Fruit fly (Drosophila melanogaster) whole organism, prepupa: ENCODE data around the gene awd.

ENCODE experiments used
- Blimp-1 ChIP-seq: fragments of 200-800 bp; sonication (Bioruptor generic); optimal IDR thresholded peaks from 3 replicates; lab custom pipeline; 2017; ENCODE audit warnings: missing biosample characterization, missing genetic modification characterization, mild to moderate bottlenecking, moderate library complexity, missing genetic modification reagents
- CG10631 ChIP-seq: fragments of 200-800 bp; sonication (Bioruptor generic); optimal IDR thresholded peaks from 2 replicates; lab custom pipeline; 2016; ENCODE audit warnings: missing biosample characterization, missing genetic modification characterization
- CG11762 ChIP-seq: fragments of 200-800 bp; sonication (Bioruptor generic); optimal IDR thresholded peaks from 3 replicates; lab custom pipeline; 2016; ENCODE audit warnings: missing biosample characterization, missing genetic modification characterization; ENCODE audit not compliant: insufficient read depth
- CG11902 ChIP-seq: fragments of 200-800 bp; sonication (Bioruptor generic); optimal IDR thresholded peaks from 3 replicates; lab custom pipeline; 2016; ENCODE audit warnings: missing biosample characterization, missing genetic modification characterization
- CG15336 ChIP-seq: fragments of 200-800 bp; sonication (Bioruptor generic); IDR thresholded peaks from 2 replicates; pipeline ENCODE4 v1.3.6; 2022; ENCODE audit warnings: missing biosample characterization, missing genetic modification characterization
- CG3032 ChIP-seq: fragments of 200-800 bp; optimal IDR thresholded peaks from 2 replicates; lab custom pipeline; 2019; ENCODE audit warnings: missing biosample characterization, mild to moderate bottlenecking, missing genetic modification characterization, moderate library complexity
- CG31627 ChIP-seq: fragments of 200-800 bp; sonication (Bioruptor generic); optimal IDR thresholded peaks from 3 replicates; lab custom pipeline; 2016; ENCODE audit warnings: missing biosample characterization, missing genetic modification characterization
- CG32006 ChIP-seq: fragments of 200-800 bp; sonication (Bioruptor generic); optimal IDR thresholded peaks from 3 replicates; lab custom pipeline; 2017; ENCODE audit warnings: missing biosample characterization, mild to moderate bottlenecking, missing genetic modification characterization
- CG34406 ChIP-seq: fragments of 200-800 bp; sonication (Bioruptor generic); optimal IDR thresholded peaks from 3 replicates; lab custom pipeline; 2016; ENCODE audit warnings: missing biosample characterization, missing genetic modification characterization
- CG3919 ChIP-seq: fragments of 200-800 bp; sonication (Bioruptor generic); optimal IDR thresholded peaks from 3 replicates; lab custom pipeline; 2016; ENCODE audit warnings: missing biosample characterization, missing genetic modification characterization
- CG4318 ChIP-seq: fragments of 200-800 bp; sonication (Bioruptor generic); optimal IDR thresholded peaks from 3 replicates; lab custom pipeline; 2017; ENCODE audit warnings: missing biosample characterization, mild to moderate bottlenecking, missing genetic modification characterization
- CG6276 ChIP-seq: fragments of 200-800 bp; sonication (Bioruptor generic); optimal IDR thresholded peaks from 2 replicates; lab custom pipeline; 2017; ENCODE audit warnings: missing biosample characterization, mild to moderate bottlenecking, missing genetic modification characterization
- CG6792 ChIP-seq: fragments of 200-800 bp; sonication (Bioruptor generic); optimal IDR thresholded peaks from 3 replicates; lab custom pipeline; 2016; ENCODE audit warnings: missing biosample characterization, missing genetic modification characterization
- CG6854 ChIP-seq: fragments of 200-800 bp; sonication (Bioruptor generic); optimal IDR thresholded peaks from 2 replicates; lab custom pipeline; 2017; ENCODE audit warnings: missing biosample characterization, mild to moderate bottlenecking, missing genetic modification characterization
- CG7368 ChIP-seq: fragments of 200-800 bp; sonication (Bioruptor generic); optimal IDR thresholded peaks from 3 replicates; lab custom pipeline; 2016; ENCODE audit warnings: missing biosample characterization, missing genetic modification characterization
- CG8119 ChIP-seq: fragments of 200-800 bp; sonication (Bioruptor generic); IDR thresholded peaks from 3 replicates; pipeline ENCODE4 v1.3.6; 2022; ENCODE audit warnings: missing biosample characterization, missing genetic modification characterization
- CG8319 ChIP-seq: fragments of 200-800 bp; sonication (Bioruptor generic); optimal IDR thresholded peaks from 3 replicates; lab custom pipeline; 2016; ENCODE audit warnings: missing biosample characterization, missing genetic modification characterization
- CG8632 ChIP-seq: fragments of 200-800 bp; sonication (Bioruptor generic); optimal IDR thresholded peaks from 3 replicates; lab custom pipeline; 2016; ENCODE audit warnings: missing biosample characterization, missing genetic modification characterization
- CG9139 ChIP-seq: fragments of 200-800 bp; sonication (Bioruptor generic); optimal IDR thresholded peaks from 3 replicates; lab custom pipeline; 2017; ENCODE audit warnings: missing biosample characterization, mild to moderate bottlenecking, missing genetic modification characterization
- Eip75B ChIP-seq: fragments of 200-800 bp; sonication (Bioruptor generic); optimal IDR thresholded peaks from 3 replicates; lab custom pipeline; 2016; ENCODE audit warnings: missing biosample characterization, missing genetic modification characterization
- Eip78C ChIP-seq: fragments of 200-800 bp; sonication (Bioruptor generic); peaks from one replicate; lab custom pipeline; 2016; ENCODE audit warnings: missing biosample characterization, missing genetic modification characterization
- Eip93F ChIP-seq: fragments of 200-800 bp; sonication (Bioruptor generic); optimal IDR thresholded peaks from 2 replicates; lab custom pipeline; 2016; ENCODE audit warnings: missing biosample characterization, mild to moderate bottlenecking, missing genetic modification characterization
- Ets21C ChIP-seq: fragments of 200-800 bp; sonication (Bioruptor generic); optimal IDR thresholded peaks from 3 replicates; lab custom pipeline; 2016; ENCODE audit warnings: missing biosample characterization, missing genetic modification characterization
- Ets96B ChIP-seq: fragments of 200-800 bp; optimal IDR thresholded peaks from 2 replicates; lab custom pipeline; 2019; ENCODE audit warnings: missing biosample characterization, mild to moderate bottlenecking, missing genetic modification characterization, moderate library complexity
- Gug ChIP-seq: fragments of 200-800 bp; sonication (Bioruptor generic); IDR thresholded peaks from 2 replicates; pipeline ENCODE4 v1.3.6; 2022; ENCODE audit warnings: missing biosample characterization, missing genetic modification characterization
- Hr38 ChIP-seq: sonication (Bioruptor generic); optimal IDR thresholded peaks from 2 replicates; lab custom pipeline; 2016; ENCODE audit warnings: missing biosample characterization, missing genetic modification characterization
- Hr4 ChIP-seq: fragments of 200-800 bp; sonication (Bioruptor generic); optimal IDR thresholded peaks from 3 replicates; lab custom pipeline; 2016; ENCODE audit warnings: missing biosample characterization, missing genetic modification characterization
- Lpt ChIP-seq: fragments of 200-800 bp; sonication (Bioruptor generic); optimal IDR thresholded peaks from 3 replicates; lab custom pipeline; 2016; ENCODE audit warnings: missing biosample characterization, missing genetic modification characterization
- Smox ChIP-seq: fragments of 200-800 bp; sonication (Bioruptor generic); optimal IDR thresholded peaks from 3 replicates; lab custom pipeline; 2016; ENCODE audit warnings: missing biosample characterization, missing genetic modification characterization
- Sox15 ChIP-seq: fragments of 200-800 bp; sonication (Bioruptor generic); optimal IDR thresholded peaks from 3 replicates; lab custom pipeline; 2016; ENCODE audit warnings: missing biosample characterization, missing genetic modification characterization
- achi ChIP-seq: fragments of 200-800 bp; sonication (Bioruptor generic); optimal IDR thresholded peaks from 3 replicates; lab custom pipeline; 2016; ENCODE audit warnings: missing biosample characterization, missing genetic modification characterization
- cyc ChIP-seq: fragments of 200-800 bp; sonication (Bioruptor generic); optimal IDR thresholded peaks from 3 replicates; lab custom pipeline; 2016; ENCODE audit warnings: missing biosample characterization, missing genetic modification characterization
- dsx ChIP-seq: fragments of 200-800 bp; optimal IDR thresholded peaks from 3 replicates; lab custom pipeline; 2019; ENCODE audit warnings: missing biosample characterization, mild to moderate bottlenecking, missing genetic modification characterization, moderate library complexity; ENCODE audit not compliant: poor library complexity, severe bottlenecking
- eg ChIP-seq: fragments of 200-800 bp; sonication (Bioruptor generic); IDR thresholded peaks from 3 replicates; pipeline ENCODE4 v1.3.6; 2022; ENCODE audit warnings: missing biosample characterization, missing genetic modification characterization
- esn ChIP-seq: fragments of 200-800 bp; sonication (Bioruptor generic); optimal IDR thresholded peaks from 2 replicates; lab custom pipeline; 2016; ENCODE audit warnings: missing biosample characterization, mild to moderate bottlenecking, missing genetic modification characterization, moderate library complexity
- fd59A ChIP-seq: fragments of 200-800 bp; sonication (Bioruptor generic); optimal IDR thresholded peaks from 2 replicates; lab custom pipeline; 2017; ENCODE audit warnings: missing biosample characterization, mild to moderate bottlenecking, missing genetic modification characterization, missing genetic modification reagents
- fd85E ChIP-seq: fragments of 200-800 bp; sonication (Bioruptor generic); optimal IDR thresholded peaks from 3 replicates; lab custom pipeline; 2016; ENCODE audit warnings: missing biosample characterization, missing genetic modification characterization
- fkh ChIP-seq: fragments of 200-800 bp; sonication (Bioruptor generic); optimal IDR thresholded peaks from 3 replicates; lab custom pipeline; 2017; ENCODE audit warnings: missing biosample characterization, mild to moderate bottlenecking, missing genetic modification characterization, moderate library complexity
- lz ChIP-seq: fragments of 200-800 bp; sonication (Bioruptor generic); optimal IDR thresholded peaks from 3 replicates; lab custom pipeline; 2016; ENCODE audit warnings: missing biosample characterization, missing genetic modification characterization
- pdm3 ChIP-seq: fragments of 200-800 bp; sonication (Bioruptor generic); optimal IDR thresholded peaks from 3 replicates; lab custom pipeline; 2016; ENCODE audit warnings: missing biosample characterization, missing genetic modification characterization
- salr ChIP-seq, 2 experiments: fragments of 200-800 bp; sonication (Bioruptor generic); optimal IDR thresholded peaks; 3 replicates each; lab custom pipeline; 2016 to 2018; ENCODE audit warnings: missing biosample characterization in 2 of 2, missing genetic modification characterization in 2 of 2, mild to moderate bottlenecking in 1 of 2
- spab ChIP-seq: fragments of 200-800 bp; sonication (Bioruptor generic); optimal IDR thresholded peaks from 2 replicates; lab custom pipeline; 2017; ENCODE audit warnings: missing biosample characterization, mild to moderate bottlenecking, missing genetic modification characterization, missing genetic modification reagents
- ss ChIP-seq, 2 experiments: fragments of 200-800 bp; sonication (Bioruptor generic); optimal IDR thresholded peaks; 2 replicates in 1 of 2; 3 replicates in 1 of 2; lab custom pipeline; 2017 to 2018; ENCODE audit warnings: mild to moderate bottlenecking in 2 of 2, missing biosample characterization in 2 of 2, missing genetic modification characterization in 2 of 2, moderate library complexity in 1 of 2
- svp ChIP-seq: fragments of 200-800 bp; sonication (Bioruptor generic); peaks from one replicate; lab custom pipeline; 2016; ENCODE audit warnings: missing biosample characterization, missing genetic modification characterization
- topi ChIP-seq: fragments of 200-800 bp; sonication (Bioruptor generic); optimal IDR thresholded peaks from 3 replicates; lab custom pipeline; 2016; ENCODE audit warnings: missing biosample characterization, missing genetic modification characterization
- vri ChIP-seq: fragments of 200-800 bp; sonication (Bioruptor generic); optimal IDR thresholded peaks from 3 replicates; lab custom pipeline; 2016; ENCODE audit warnings: missing biosample characterization, mild to moderate bottlenecking, missing genetic modification characterization

The awd gene

dm6 chr3R:31714876-31715712 lies 30.8 kb downstream of the awd start (continued):
- TF ChIP-seq Lpt (GFP tag; lab: Kevin White, UChicago): no peak
- TF ChIP-seq CG11762 (GFP tag; lab: Kevin White, UChicago): no peak
- TF ChIP-seq Blimp-1: no peak
- peak; percentile 28; the same call in 1 of the 3 replicates for TF ChIP-seq eg (GFP tag; lab: Robert Waterston, UW)

dm6 chr3R:31713306-31714123 lies 32.4 kb downstream of the awd start, which contains the start of gene ttk:
TSS of gene ttk (plus strand) at chr3R:31713867.
- TF ChIP-seq salr (GFP tag; optimal IDR thresholded peaks at IDR 0.05; lab: Kevin White, UChicago) (no peak), CG31627 (GFP tag; lab: Kevin White, UChicago) (no peak), ss (GFP tag; optimal IDR thresholded peaks at IDR 0.05; lab: Kevin White, UChicago) (peak; percentile 17 to 43), esn (peak; percentile 11), Hr4 (no peak), CG34406 (GFP tag; lab: Kevin White, UChicago) (no peak), CG6854 (peak; percentile 43), CG4318 (GFP tag; lab: Kevin White, UChicago) (no peak), Blimp-1 (peak; percentile 12), spab (GFP tag; lab: Kevin White, UChicago) (peak; percentile 2), CG11762 (GFP tag; lab: Kevin White, UChicago) (no peak), Sox15 (GFP tag; lab: Kevin White, UChicago) (no peak), fd85E (no peak), CG11902 (GFP tag; lab: Kevin White, UChicago) (no peak), Hr38 (GFP tag; lab: Kevin White, UChicago) (no peak), CG10631 (no peak), lz (no peak), pdm3 (GFP tag; lab: Kevin White, UChicago) (no peak), Eip75B (GFP tag; lab: Kevin White, UChicago) (peak; percentile 75), CG15336 (GFP tag; lab: Robert Waterston, UW) (no peak; the same call in 1 of the 2 replicates), fkh (peak; percentile 13), vri (GFP tag; lab: Kevin White, UChicago) (peak; percentile 100), Smox (GFP tag; lab: Kevin White, UChicago) (peak; percentile 9), achi (GFP tag; lab: Kevin White, UChicago) (no peak), Ets21C (GFP tag; lab: Kevin White, UChicago) (no peak), CG6276 (GFP tag; lab: Kevin White, UChicago) (peak; percentile 21), Eip78C (GFP tag; lab: Kevin White, UChicago) (peak; percentile 77), CG6792 (peak; percentile 6), CG7368 (GFP tag; lab: Kevin White, UChicago) (no peak), dsx (peak; percentile 81), CG8319 (GFP tag; lab: Kevin White, UChicago) (no peak), fd59A (GFP tag; lab: Kevin White, UChicago) (no peak), CG8119 (no peak), CG8632 (peak; percentile 13), Ets96B (no peak), CG3919 (GFP tag; lab: Kevin White, UChicago) (peak; percentile 10), topi (GFP tag; lab: Kevin White, UChicago) (peak; percentile 2), cyc (GFP tag; lab: Kevin White, UChicago) (no peak), Lpt (GFP tag; lab: Kevin White, UChicago) (peak; percentile 11), Eip93F (GFP tag; lab: Kevin White, UChicago) (no peak), Gug (GFP tag; lab: Robert Waterston, UW) (no peak), CG9139 (GFP tag; lab: Kevin White, UChicago) (peak; percentile 56), svp (GFP tag; lab: Kevin White, UChicago) (peak; percentile 100), CG3032 (tag; lab: Kevin White, UChicago) (peak; percentile 7), CG32006 (no peak)
